Fruit fly (Drosophila melanogaster): ENCODE measurements around the gene S6k.

- TF ChIP-seq CTCF (optimal IDR thresholded peaks at IDR 0.05) (no peak), CG8478 (optimal IDR thresholded peaks at IDR 0.05) (no peak)
These were observed 48.3 kb upstream of the S6k start for dm6 chr3L:5859029-5859428.
